Fruit fly (Drosophila melanogaster) whole organism, wandering third instar larva: ENCODE results near the gene p130CAS.
A peak's percentile ranks its signal among the peaks of the same experiment; 100 is the strongest.

Source experiments
- Abd-B ChIP-seq: fragments of >200 bp; optimal IDR thresholded peaks from 2 replicates; lab custom pipeline; 2017; ENCODE audit warnings: missing biosample characterization, missing genetic modification characterization
- CG32264 ChIP-seq: fragments of 200-800 bp; sonication (Bioruptor generic); optimal IDR thresholded peaks from 2 replicates; lab custom pipeline; 2016; ENCODE audit warnings: missing biosample characterization, missing genetic modification characterization
- CG9705 ChIP-seq: fragments of 200-800 bp; sonication (Bioruptor generic); optimal IDR thresholded peaks from 2 replicates; lab custom pipeline; 2018; ENCODE audit warnings: missing biosample characterization, mild to moderate bottlenecking, missing genetic modification characterization
- CrebA ChIP-seq: fragments of 200-800 bp; sonication (Bioruptor generic); optimal IDR thresholded peaks from 2 replicates; lab custom pipeline; 2016; ENCODE audit warnings: missing biosample characterization, mild to moderate bottlenecking, missing genetic modification characterization, borderline replicate concordance
- Dfd ChIP-seq: fragments of >200 bp; optimal IDR thresholded peaks from 2 replicates; lab custom pipeline; 2017; ENCODE audit warnings: missing biosample characterization, missing genetic modification characterization
- Dif ChIP-seq: fragments of 200-275, 200-300 bp; sonication (Bioruptor generic); optimal IDR thresholded peaks from 2 replicates; lab custom pipeline; 2018; ENCODE audit warnings: missing biosample characterization, missing genetic modification characterization; ENCODE audit not compliant: partially characterized antibody
- GATAd ChIP-seq: sonication (Bioruptor generic); optimal IDR thresholded peaks from 2 replicates; lab custom pipeline; 2016; ENCODE audit warnings: missing biosample characterization, missing genetic modification characterization
- HLH106 ChIP-seq: fragments of 200-800 bp; optimal IDR thresholded peaks from 3 replicates; lab custom pipeline; 2019; ENCODE audit warnings: missing biosample characterization, mild to moderate bottlenecking, missing genetic modification characterization, moderate library complexity
- Hnf4 ChIP-seq: fragments of 200-800 bp; sonication (Bioruptor generic); optimal IDR thresholded peaks from 2 replicates; lab custom pipeline; 2016; ENCODE audit warnings: missing biosample characterization, mild to moderate bottlenecking, missing genetic modification characterization
- Hr78 ChIP-seq: fragments of >200 bp; optimal IDR thresholded peaks from 2 replicates; lab custom pipeline; 2017; ENCODE audit warnings: missing biosample characterization, missing genetic modification characterization
- Hr83 ChIP-seq: fragments of 200-300 bp; sonication (Bioruptor generic); optimal IDR thresholded peaks from 2 replicates; lab custom pipeline; 2016; ENCODE audit warnings: missing biosample characterization, mild to moderate bottlenecking, missing genetic modification characterization, moderate library complexity; ENCODE audit not compliant: poor library complexity, severe bottlenecking
- Jra ChIP-seq: sonication (Bioruptor generic); optimal IDR thresholded peaks from 2 replicates; lab custom pipeline; 2016; ENCODE audit warnings: missing biosample characterization, missing genetic modification characterization
- Mio ChIP-seq: sonication (Bioruptor generic); optimal IDR thresholded peaks from 2 replicates; lab custom pipeline; 2016; ENCODE audit warnings: missing biosample characterization, missing genetic modification characterization
- Myc ChIP-seq: fragments of >200 bp; optimal IDR thresholded peaks from 2 replicates; lab custom pipeline; 2017
- N ChIP-seq: fragments of >200 bp; optimal IDR thresholded peaks from 2 replicates; lab custom pipeline; 2018; ENCODE audit warnings: missing biosample characterization, missing external identifiers, missing genetic modification characterization
- OdsH ChIP-seq: fragments of 200-800 bp; sonication (Bioruptor generic); optimal IDR thresholded peaks from 2 replicates; lab custom pipeline; 2016; ENCODE audit warnings: missing biosample characterization, mild to moderate bottlenecking, missing genetic modification characterization
- Rel ChIP-seq, 2 experiments: fragments of 200-800 bp; sonication (Bioruptor generic) in 1 of 2; optimal IDR thresholded peaks; 2 replicates in 1 of 2; 3 replicates in 1 of 2; lab custom pipeline; 2016 to 2019; ENCODE audit warnings: mild to moderate bottlenecking in 2 of 2, missing biosample characterization in 2 of 2, missing genetic modification characterization in 2 of 2, moderate library complexity in 1 of 2
- Sp1 ChIP-seq: fragments of 200-800 bp; sonication (Bioruptor generic); optimal IDR thresholded peaks from 3 replicates; lab custom pipeline; 2019; ENCODE audit warnings: missing biosample characterization, mild to moderate bottlenecking, missing genetic modification characterization, moderate library complexity
- Vsx2 ChIP-seq: fragments of 200-300, 225-300 bp; sonication (Bioruptor generic); optimal IDR thresholded peaks from 2 replicates; lab custom pipeline; 2018; ENCODE audit warnings: missing biosample characterization, missing genetic modification characterization; ENCODE audit not compliant: partially characterized antibody
- br ChIP-seq: fragments of 200-800 bp; sonication (Bioruptor generic); optimal IDR thresholded peaks from 2 replicates; lab custom pipeline; 2016; ENCODE audit warnings: missing biosample characterization, missing genetic modification characterization
- brk ChIP-seq: fragments of 200-800 bp; sonication (Bioruptor generic); optimal IDR thresholded peaks from 2 replicates; lab custom pipeline; 2016; ENCODE audit warnings: missing biosample characterization, mild to moderate bottlenecking, missing genetic modification characterization
- dl ChIP-seq, 2 experiments: fragments of 175-275, 200-275 bp in 1 of 2; fragments of 200-275 bp in 1 of 2; sonication (Bioruptor generic); optimal IDR thresholded peaks; lab custom pipeline; 2018; ENCODE audit warnings: mild to moderate bottlenecking in 2 of 2, missing biosample characterization in 2 of 2, missing genetic modification characterization in 2 of 2, moderate library complexity in 2 of 2; ENCODE audit not compliant: partially characterized antibody in 2 of 2, insufficient read depth in 1 of 2
- dmrt93B ChIP-seq: fragments of 200-800 bp; sonication (Bioruptor generic); optimal IDR thresholded peaks from 2 replicates; lab custom pipeline; 2018; ENCODE audit warnings: missing biosample characterization, mild to moderate bottlenecking, missing genetic modification characterization
- dsf ChIP-seq: sonication (Bioruptor generic); optimal IDR thresholded peaks from 2 replicates; lab custom pipeline; 2016; ENCODE audit warnings: missing biosample characterization, missing genetic modification characterization, borderline replicate concordance
- ey ChIP-seq: fragments of 200-800 bp; sonication (Bioruptor generic); optimal IDR thresholded peaks from 2 replicates; lab custom pipeline; 2016; ENCODE audit warnings: missing biosample characterization, missing genetic modification characterization
- foxo ChIP-seq, 2 experiments: fragments of 200-800 bp; sonication (Bioruptor generic); optimal IDR thresholded peaks; 2 replicates in 1 of 2; 3 replicates in 1 of 2; lab custom pipeline; 2016 to 2017; ENCODE audit warnings: missing biosample characterization in 2 of 2, missing genetic modification characterization in 2 of 2
- fru ChIP-seq: fragments of 200-800 bp; sonication (Bioruptor generic); optimal IDR thresholded peaks from 3 replicates; lab custom pipeline; 2016; ENCODE audit warnings: missing biosample characterization, mild to moderate bottlenecking, missing genetic modification characterization
- h ChIP-seq: fragments of 200-800 bp; sonication (Bioruptor generic); optimal IDR thresholded peaks from 3 replicates; lab custom pipeline; 2016; ENCODE audit warnings: missing biosample characterization, mild to moderate bottlenecking, missing genetic modification characterization
- jim ChIP-seq: fragments of 175-275, 200-325 bp; sonication (Bioruptor generic); optimal IDR thresholded peaks from 2 replicates; lab custom pipeline; 2016; ENCODE audit warnings: missing biosample characterization, mild to moderate bottlenecking, missing genetic modification characterization
- lola ChIP-seq: fragments of >200 bp; optimal IDR thresholded peaks from 2 replicates; lab custom pipeline; 2017; ENCODE audit warnings: missing biosample characterization, missing genetic modification characterization
- pan ChIP-seq: fragments of >200 bp; optimal IDR thresholded peaks from 2 replicates; lab custom pipeline; 2017
- psq ChIP-seq: fragments of 200-800 bp; sonication (Bioruptor generic); optimal IDR thresholded peaks from 3 replicates; lab custom pipeline; 2017; ENCODE audit warnings: missing biosample characterization, mild to moderate bottlenecking, missing genetic modification characterization, moderate library complexity
- rgr ChIP-seq: fragments of 200-800 bp; sonication (Bioruptor generic); optimal IDR thresholded peaks from 3 replicates; lab custom pipeline; 2016; ENCODE audit warnings: missing biosample characterization, mild to moderate bottlenecking, missing genetic modification characterization
- sage ChIP-seq: fragments of 200-800 bp; sonication (Bioruptor generic); optimal IDR thresholded peaks from 2 replicates; lab custom pipeline; 2016; ENCODE audit warnings: missing biosample characterization, mild to moderate bottlenecking, missing genetic modification characterization
- sv ChIP-seq: fragments of 200-800 bp; sonication (Bioruptor generic); optimal IDR thresholded peaks from 3 replicates; lab custom pipeline; 2016; ENCODE audit warnings: missing biosample characterization, missing genetic modification characterization
- tai ChIP-seq: sonication (Bioruptor generic); optimal IDR thresholded peaks from 2 replicates; lab custom pipeline; 2016; ENCODE audit warnings: missing biosample characterization, missing genetic modification characterization
- usp ChIP-seq: fragments of >200 bp; optimal IDR thresholded peaks from 2 replicates; lab custom pipeline; 2017; ENCODE audit warnings: missing biosample characterization, missing genetic modification characterization
- woc ChIP-seq: sonication (Bioruptor generic); optimal IDR thresholded peaks from 2 replicates; lab custom pipeline; 2016; ENCODE audit warnings: missing biosample characterization, mild to moderate bottlenecking, missing genetic modification characterization

The p130CAS gene

dm6 chr3L:223019-223902, 70.6 kb downstream of the p130CAS start, which contains the start of the genes pyx and CG33229:
TSS of gene pyx (minus strand) at chr3L:223069.
TSS of gene CG33229 (plus strand) at chr3L:223852.
- TF ChIP-seq rgr (GFP tag; lab: Kevin White, UChicago) (peak; percentile 58), dsf (GFP tag; lab: Kevin White, UChicago) (no peak), Jra (no peak), N (GFP tag; lab: Kevin White, UChicago) (no peak), h (GFP tag; lab: Kevin White, UChicago) (peak; percentile 73), br (GFP tag; lab: Kevin White, UChicago) (peak; percentile 68), foxo (GFP tag; optimal IDR thresholded peaks at IDR 0.05; lab: Kevin White, UChicago) (peak in 1 of 2 experiments; percentile 81), HLH106 (tag; lab: Kevin White, UChicago) (peak; percentile 85), brk (GFP tag; lab: Kevin White, UChicago) (no peak), Hr78 (GFP tag; lab: Kevin White, UChicago) (no peak), psq (GFP tag; lab: Kevin White, UChicago) (peak; percentile 53), CrebA (GFP tag; lab: Kevin White, UChicago) (no peak), dmrt93B (GFP tag; lab: Kevin White, UChicago) (peak; percentile 73), tai (GFP tag; lab: Kevin White, UChicago) (no peak), sv (GFP tag; lab: Kevin White, UChicago) (peak; percentile 82), CG9705 (GFP tag; lab: Kevin White, UChicago) (peak; percentile 67), woc (GFP tag; lab: Kevin White, UChicago) (peak; percentile 37), usp (GFP tag; lab: Kevin White, UChicago) (no peak), ey (GFP tag; lab: Kevin White, UChicago) (peak; percentile 77), dl (GFP tag; optimal IDR thresholded peaks at IDR 0.05; lab: Kevin White, UChicago; ENCODE audit: insufficient read depth in 1 of 2, partially characterized antibody in 2 of 2) (no peak), sage (peak; percentile 44), Hnf4 (peak; percentile 4), Myc (lab: Kevin White, UChicago) (no peak), GATAd (GFP tag; lab: Kevin White, UChicago) (no peak), Dif (GFP tag; lab: Kevin White, UChicago) (no peak), jim (peak; percentile 17), Rel (GFP tag; optimal IDR thresholded peaks at IDR 0.05; lab: Kevin White, UChicago) (peak; percentile 3), Rel (tag; optimal IDR thresholded peaks at IDR 0.05; lab: Kevin White, UChicago) (no peak), CG32264 (GFP tag; lab: Kevin White, UChicago) (no peak), OdsH (GFP tag; lab: Kevin White, UChicago) (peak; percentile 60), Dfd (no peak), lola (GFP tag; lab: Kevin White, UChicago) (no peak), Abd-B (GFP tag; lab: Kevin White, UChicago) (no peak), Hr83 (GFP tag; lab: Kevin White, UChicago) (peak; percentile 63), pan (lab: Kevin White, UChicago) (no peak), Sp1 (GFP tag; lab: Kevin White, UChicago) (peak; percentile 61), fru (peak; percentile 74), Mio (no peak), Vsx2 (GFP tag; lab: Kevin White, UChicago) (no peak)
